Worm (Caenorhabditis elegans) whole organism, late embryonic: Measurements from ENCODE around the gene col-74.

Experiments
- ceh-9 ChIP-seq: sonication (generic microtip); optimal IDR thresholded peaks from 2 replicates; lab custom pipeline; 2016; ENCODE audit warnings: mild to moderate bottlenecking, missing genetic modification characterization, inconsistent platforms, missing compliant biosample characterization
- che-1 ChIP-seq: sonication (generic microtip); optimal IDR thresholded peaks from 2 replicates; lab custom pipeline; 2016; ENCODE audit warnings: mild to moderate bottlenecking, missing genetic modification characterization, missing compliant biosample characterization
- elt-4 ChIP-seq: sonication (generic microtip); optimal IDR thresholded peaks from 2 replicates; lab custom pipeline; 2016; ENCODE audit warnings: missing genetic modification characterization, missing compliant biosample characterization
- ets-4 ChIP-seq: sonication (generic microtip); optimal IDR thresholded peaks from 2 replicates; lab custom pipeline; 2016; ENCODE audit warnings: missing genetic modification characterization, missing compliant biosample characterization
- fkh-10 ChIP-seq: fragments of 150-350 bp; optimal IDR thresholded peaks from 2 replicates; lab custom pipeline; 2014; ENCODE audit warnings: missing biosample characterization, missing genetic modification reagents, missing genetic modification characterization
- pqm-1 ChIP-seq: sonication (generic microtip); optimal IDR thresholded peaks from 2 replicates; lab custom pipeline; 2016; ENCODE audit warnings: missing genetic modification characterization, missing compliant biosample characterization
- tbx-2 ChIP-seq: sonication (generic microtip); optimal IDR thresholded peaks from 2 replicates; lab custom pipeline; 2016; ENCODE audit warnings: missing genetic modification characterization, missing compliant biosample characterization

ce11 chrII:5835146-5835545 is 5.0 kb downstream of the col-74 start:
- TF ChIP-seq tbx-2 (tag; lab: Kevin White, UChicago) (no peak), ets-4 (tag; lab: Kevin White, UChicago) (no peak), pqm-1 (tag; lab: Kevin White, UChicago) (no peak), ceh-9 (tag; lab: Kevin White, UChicago) (no peak), elt-4 (tag; lab: Kevin White, UChicago) (no peak), che-1 (tag; lab: Kevin White, UChicago) (no peak), fkh-10 (no peak)
